Fruit fly (Drosophila melanogaster): ENCODE measurements around the gene CG12693.
A peak's percentile ranks its signal among the peaks of the same experiment; 100 is the strongest.

The CG12693 gene

DNA sequence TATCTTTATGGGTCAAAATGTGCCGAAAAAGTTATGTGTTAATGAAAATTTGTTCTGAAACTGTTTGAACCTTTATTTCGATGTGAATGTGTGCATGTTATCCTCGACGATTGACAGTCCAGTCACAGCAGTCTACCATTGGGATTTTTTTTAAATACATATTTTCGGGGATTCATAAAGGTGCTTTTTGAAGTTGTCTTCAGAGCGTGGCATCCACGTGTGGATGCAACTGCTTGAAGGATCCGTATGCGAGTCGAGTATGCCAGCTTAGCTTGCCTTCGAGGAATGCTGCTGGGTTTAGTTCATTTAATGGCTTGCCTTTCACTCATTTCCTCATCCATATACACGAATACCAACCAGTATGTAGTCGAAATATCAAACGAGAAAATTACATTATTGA lies at the start of gene CG12693:
TSS of gene CG12693 (minus strand) at position 101 of the 400 bp plus-strand sequence.
- TF ChIP-seq wdn (GFP tag; IDR thresholded peaks at IDR 0.05) (no peak), az2 (GFP tag; optimal IDR thresholded peaks at IDR 0.05) (no peak)

dm6 chrX:4375574-4375973 lies 46.3 kb upstream of the CG12693 start:
- TF ChIP-seq CG18262 (tag; optimal IDR thresholded peaks at IDR 0.05) = no peak
- no peak for TF ChIP-seq Bteb2 (GFP tag; optimal IDR thresholded peaks at IDR 0.05)
- no peak for TF ChIP-seq CG1529 (GFP tag; optimal IDR thresholded peaks at IDR 0.05)
- TF ChIP-seq en (GFP tag; optimal IDR thresholded peaks at IDR 0.05) = no peak
- TF ChIP-seq slp2 (GFP tag; optimal IDR thresholded peaks at IDR 0.05) = no peak
- no peak for TF ChIP-seq Chrac-16 (GFP tag; optimal IDR thresholded peaks at IDR 0.05)
- peak; percentile 64 for TF ChIP-seq Nf-YC (tag; optimal IDR thresholded peaks at IDR 0.05)
- TF ChIP-seq CG14050 (GFP tag; IDR thresholded peaks at IDR 0.05) = no peak
- TF ChIP-seq crol (GFP tag; IDR thresholded peaks at IDR 0.05) = peak; percentile 59; the same call in 1 of the 2 replicates
- TF ChIP-seq Hey (tag; optimal IDR thresholded peaks at IDR 0.05) = peak; percentile 76
- peak; percentile 62 for TF ChIP-seq Nf-YB (GFP tag; optimal IDR thresholded peaks at IDR 0.05)
- no peak for TF ChIP-seq abd-A (tag; optimal IDR thresholded peaks at IDR 0.05)
- no peak for TF ChIP-seq Hr3 (GFP tag; optimal IDR thresholded peaks at IDR 0.05)
- TF ChIP-seq CG4360 (GFP tag; IDR thresholded peaks at IDR 0.05) = no peak
- TF ChIP-seq pros (GFP tag; optimal IDR thresholded peaks at IDR 0.05) = peak; percentile 13
- TF ChIP-seq Side (GFP tag; optimal IDR thresholded peaks at IDR 0.05) = no peak
- no peak for TF ChIP-seq MBD-R2 (GFP tag; IDR thresholded peaks at IDR 0.05)
- TF ChIP-seq Bdp1 (GFP tag; optimal IDR thresholded peaks at IDR 0.05) = no peak

DNA sequence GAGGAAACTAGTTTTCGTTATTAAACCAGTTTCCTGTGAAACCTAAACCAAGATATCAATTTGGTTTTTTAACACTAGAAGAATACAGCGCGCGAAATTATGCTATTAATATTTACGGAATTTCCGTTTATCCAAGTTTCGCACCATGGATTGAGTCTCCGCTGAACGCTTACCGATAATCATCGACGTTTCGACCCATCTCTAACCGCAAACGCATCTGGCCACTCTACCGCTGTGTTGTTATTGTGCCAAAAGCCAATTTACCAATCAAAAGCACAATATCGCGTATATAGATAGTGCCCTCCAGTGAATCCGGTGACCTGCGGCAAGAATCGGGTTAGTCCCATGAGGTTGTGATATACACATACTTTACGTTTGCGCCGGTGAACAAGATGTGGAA lies 36.9 kb upstream of the CG12693 start, which contains the start of gene CG3626:
TSS of gene CG3626 (plus strand) at position 222 of the 400 bp plus-strand sequence.
- TF ChIP-seq CG13296 (GFP tag; optimal IDR thresholded peaks at IDR 0.05) = no peak
- peak in 1 of 2 experiments; percentile 23 for TF ChIP-seq insv (GFP tag; optimal IDR thresholded peaks at IDR 0.05)
- TF ChIP-seq CG3847 (GFP tag; IDR thresholded peaks at IDR 0.05) = peak; percentile 72
- TF ChIP-seq nom (GFP tag; optimal IDR thresholded peaks at IDR 0.05) = no peak
- no peak for TF ChIP-seq Hr3 (GFP tag; optimal IDR thresholded peaks at IDR 0.05)
- no peak for TF ChIP-seq Xbp1 (GFP tag; optimal IDR thresholded peaks at IDR 0.05)
- TF ChIP-seq al (GFP tag; IDR thresholded peaks at IDR 0.05) = no peak
- TF ChIP-seq CG15269 (tag; optimal IDR thresholded peaks at IDR 0.05) = no peak
- peak; percentile 80 for TF ChIP-seq sna (GFP tag; IDR thresholded peaks at IDR 0.05; ENCODE audit: partially characterized antibody)
- TF ChIP-seq CG16779 (GFP tag; IDR thresholded peaks at IDR 0.05) = no peak
- no peak for TF ChIP-seq ftz-f1 (GFP tag; optimal IDR thresholded peaks at IDR 0.05)
- TF ChIP-seq Dbx (GFP tag; IDR thresholded peaks at IDR 0.05) = 0 out of 3 replicates have a peak, but pooled peaks have one; percentile 15
- no peak for TF ChIP-seq CG11456 (GFP tag; IDR thresholded peaks at IDR 0.05)
- no peak for TF ChIP-seq CG17568 (GFP tag; optimal IDR thresholded peaks at IDR 0.05)
- peak; percentile 31 to 34 for TF ChIP-seq dpn (GFP tag; optimal IDR thresholded peaks at IDR 0.05)
- TF ChIP-seq Tbp (GFP tag; optimal IDR thresholded peaks at IDR 0.05) = no peak
- TF ChIP-seq emc (GFP tag; optimal IDR thresholded peaks at IDR 0.05) = no peak
- no peak for TF ChIP-seq peb (GFP tag; IDR thresholded peaks at IDR 0.05)
- no peak for TF ChIP-seq tgo (GFP tag; IDR thresholded peaks at IDR 0.05)
- TF ChIP-seq Bteb2 (GFP tag; optimal IDR thresholded peaks at IDR 0.05) = no peak
- TF ChIP-seq inv (GFP tag; IDR thresholded peaks at IDR 0.05; ENCODE audit: partially characterized antibody) = peak; percentile 84; the same call in 1 of the 2 replicates
- TF ChIP-seq Gug (GFP tag; IDR thresholded peaks at IDR 0.05) = peak; percentile 22; the same call in 1 of the 4 replicates
- peak; percentile 27 for TF ChIP-seq bcd (GFP tag; optimal IDR thresholded peaks at IDR 0.05)
- no peak for TF ChIP-seq CG8924 (tag; optimal IDR thresholded peaks at IDR 0.05)
- no peak for TF ChIP-seq cas (GFP tag; IDR thresholded peaks at IDR 0.05)
- no peak for TF ChIP-seq CG12942 (GFP tag; optimal IDR thresholded peaks at IDR 0.05)
- no peak for TF ChIP-seq CG11247 (GFP tag; IDR thresholded peaks at IDR 0.05)
- TF ChIP-seq CG18262 (tag; optimal IDR thresholded peaks at IDR 0.05) = no peak
- no peak for TF ChIP-seq CG10959 (GFP tag; IDR thresholded peaks at IDR 0.05)
- no peak for TF ChIP-seq h (optimal IDR thresholded peaks at IDR 0.05)
- TF ChIP-seq lmd (GFP tag; IDR thresholded peaks at IDR 0.05) = no peak
- no peak for TF ChIP-seq CG33557 (GFP tag; optimal IDR thresholded peaks at IDR 0.05)
- no peak for TF ChIP-seq CG4820 (GFP tag; optimal IDR thresholded peaks at IDR 0.05)
- no peak for TF ChIP-seq pros (GFP tag; optimal IDR thresholded peaks at IDR 0.05)
